In genomic region chr3R:24231206-24231502, dm6 we compare ENCODE assay signal across 6 fruit fly cellular contexts.
TF ChIP-seq lines count a peak whose summit lies in the region.

No protein-coding gene starts in this region.

- no peak for TF ChIP-seq CTCF in whole organism, embryonic (GFP tag; optimal IDR thresholded peaks at IDR 0.05; lab: Kevin White, UChicago)

TF ChIP-seq in Kc167, 6 proteins besides CTCF, POLR2A, EP300 and RAD21:
- no peak for TF ChIP-seq h (optimal IDR thresholded peaks at IDR 0.05; lab: Kevin White, UChicago)
- peak; percentile 62 for TF ChIP-seq psq (optimal IDR thresholded peaks at IDR 0.05; lab: Kevin White, UChicago)

TF ChIP-seq in whole organism, adult, 20 proteins besides CTCF, POLR2A, EP300 and RAD21 (continues in another document):
- peak; percentile 70 for TF ChIP-seq CG14711 (tag; optimal IDR thresholded peaks at IDR 0.05; lab: Kevin White, UChicago)
- TF ChIP-seq cnc (optimal IDR thresholded peaks at IDR 0.05; lab: Kevin White, UChicago): no peak
- no peak for TF ChIP-seq kay (GFP tag; lab: Kevin White, UChicago; ENCODE audit: borderline replicate concordance)
- TF ChIP-seq CG12768 (GFP tag; optimal IDR thresholded peaks at IDR 0.05; lab: Kevin White, UChicago): no peak
- no peak for TF ChIP-seq toe (GFP tag; optimal IDR thresholded peaks at IDR 0.05; lab: Kevin White, UChicago)
- no peak for TF ChIP-seq Crg-1 (GFP tag; optimal IDR thresholded peaks at IDR 0.05; lab: Kevin White, UChicago)
- TF ChIP-seq pad (GFP tag; optimal IDR thresholded peaks at IDR 0.05; lab: Kevin White, UChicago): peak; percentile 67
- TF ChIP-seq CG33017 (tag; optimal IDR thresholded peaks at IDR 0.05; lab: Kevin White, UChicago): no peak
- TF ChIP-seq CG1620 (GFP tag; optimal IDR thresholded peaks at IDR 0.05; lab: Kevin White, UChicago): no peak
- TF ChIP-seq CG5204 (GFP tag; optimal IDR thresholded peaks at IDR 0.05; lab: Kevin White, UChicago): no peak
- peak; percentile 62 for TF ChIP-seq Mnt (GFP tag; optimal IDR thresholded peaks at IDR 0.05; lab: Kevin White, UChicago)
- TF ChIP-seq bab1 (GFP tag; optimal IDR thresholded peaks at IDR 0.05; lab: Kevin White, UChicago): no peak
- TF ChIP-seq Clk (GFP tag; optimal IDR thresholded peaks at IDR 0.05; lab: Kevin White, UChicago): no peak
- TF ChIP-seq Hr96 (GFP tag; optimal IDR thresholded peaks at IDR 0.05; lab: Kevin White, UChicago): no peak
- TF ChIP-seq tj (GFP tag; optimal IDR thresholded peaks at IDR 0.05; lab: Kevin White, UChicago): no peak
- no peak for TF ChIP-seq ovo (GFP tag; optimal IDR thresholded peaks at IDR 0.05; lab: Kevin White, UChicago)
- no peak for TF ChIP-seq CG11617 (GFP tag; optimal IDR thresholded peaks at IDR 0.05; lab: Kevin White, UChicago)
- TF ChIP-seq cic (GFP tag; optimal IDR thresholded peaks at IDR 0.05; lab: Kevin White, UChicago): no peak
- TF ChIP-seq CG7045 (GFP tag; optimal IDR thresholded peaks at IDR 0.05; lab: Kevin White, UChicago): no peak

TF ChIP-seq in whole organism, embryonic, 481 proteins besides CTCF, POLR2A, EP300 and RAD21 (continues in another document):
- TF ChIP-seq CG4282 (GFP tag; optimal IDR thresholded peaks at IDR 0.05; lab: Kevin White, UChicago) (peak; percentile 6), oc (tag; optimal IDR thresholded peaks at IDR 0.05; lab: Kevin White, UChicago) (no peak), kay (GFP tag; optimal IDR thresholded peaks at IDR 0.05; lab: Kevin White, UChicago) (no peak), Rfx (GFP tag; IDR thresholded peaks at IDR 0.05; lab: Robert Waterston, UW) (peak; percentile 15; the same call in 1 of the 2 replicates), pum (GFP tag; optimal IDR thresholded peaks at IDR 0.05; lab: Kevin White, UChicago) (no peak), CG1529 (GFP tag; optimal IDR thresholded peaks at IDR 0.05; lab: Kevin White, UChicago) (no peak), stwl (tag; optimal IDR thresholded peaks at IDR 0.05; lab: Kevin White, UChicago) (peak; percentile 27), Xrp1 (GFP tag; IDR thresholded peaks at IDR 0.05; lab: Robert Waterston, UW) (no peak), ttk (GFP tag; IDR thresholded peaks at IDR 0.05; lab: Robert Waterston, UW) (no peak), B-H2 (GFP tag; optimal IDR thresholded peaks at IDR 0.05; lab: Kevin White, UChicago) (no peak), CG1024 (GFP tag; IDR thresholded peaks at IDR 0.05; lab: Robert Waterston, UW) (no peak), BtbVII (GFP tag; optimal IDR thresholded peaks at IDR 0.05; lab: Kevin White, UChicago) (no peak), CG10462 (GFP tag; optimal IDR thresholded peaks at IDR 0.05; lab: Kevin White, UChicago) (no peak), CG4404 (GFP tag; IDR thresholded peaks at IDR 0.05; lab: Robert Waterston, UW) (no peak), gem (tag; optimal IDR thresholded peaks at IDR 0.05; lab: Kevin White, UChicago) (no peak), Sox102F (GFP tag; optimal IDR thresholded peaks at IDR 0.05; lab: Kevin White, UChicago) (no peak), CG10543 (GFP tag; optimal IDR thresholded peaks at IDR 0.05; lab: Kevin White, UChicago) (peak; percentile 1), en (GFP tag; optimal IDR thresholded peaks at IDR 0.05; lab: Kevin White, UChicago) (no peak), sna (GFP tag; IDR thresholded peaks at IDR 0.05; lab: Robert Waterston, UW; ENCODE audit: partially characterized antibody) (no peak)

TF ChIP-seq in whole organism, prepupa, 60 proteins besides CTCF, POLR2A, EP300 and RAD21:
- TF ChIP-seq CG8319 (GFP tag; optimal IDR thresholded peaks at IDR 0.05; lab: Kevin White, UChicago): no peak
- TF ChIP-seq cyc (GFP tag; optimal IDR thresholded peaks at IDR 0.05; lab: Kevin White, UChicago): no peak
- TF ChIP-seq Eip78C (GFP tag; lab: Kevin White, UChicago): peak; percentile 48
- TF ChIP-seq lz (GFP tag; optimal IDR thresholded peaks at IDR 0.05; lab: Kevin White, UChicago): no peak
- TF ChIP-seq fkh (GFP tag; optimal IDR thresholded peaks at IDR 0.05; lab: Kevin White, UChicago): peak; percentile 2
- TF ChIP-seq CG6163 (GFP tag; IDR thresholded peaks at IDR 0.05; lab: Robert Waterston, UW): peak; percentile 81
TF ChIP-seq in whole organism, prepupa: peak in this region for 3.

TF ChIP-seq in whole organism, pupa, 21 proteins besides CTCF, POLR2A, EP300 and RAD21:
- TF ChIP-seq EcR (GFP tag; optimal IDR thresholded peaks at IDR 0.05; lab: Kevin White, UChicago) (peak; percentile 41), CG15710 (tag; optimal IDR thresholded peaks at IDR 0.05; lab: Kevin White, UChicago) (no peak), fd96Ca (GFP tag; IDR thresholded peaks at IDR 0.05; lab: Robert Waterston, UW) (peak; percentile 31; the same call in 1 of the 3 replicates), Ets98B (GFP tag; IDR thresholded peaks at IDR 0.05; lab: Robert Waterston, UW) (no peak)

TF ChIP-seq in whole organism, wandering third instar larva, 38 proteins besides CTCF, POLR2A, EP300 and RAD21:
- TF ChIP-seq Jra (GFP tag; optimal IDR thresholded peaks at IDR 0.05; lab: Kevin White, UChicago): peak; percentile 35
- TF ChIP-seq h (GFP tag; optimal IDR thresholded peaks at IDR 0.05; lab: Kevin White, UChicago): peak; percentile 2
- TF ChIP-seq rgr (GFP tag; optimal IDR thresholded peaks at IDR 0.05; lab: Kevin White, UChicago): peak; percentile 39
- peak; percentile 56 for TF ChIP-seq Dfd (GFP tag; optimal IDR thresholded peaks at IDR 0.05; lab: Kevin White, UChicago)
- TF ChIP-seq tai (GFP tag; optimal IDR thresholded peaks at IDR 0.05; lab: Kevin White, UChicago): no peak
- peak; percentile 59 for TF ChIP-seq Hr83 (GFP tag; optimal IDR thresholded peaks at IDR 0.05; lab: Kevin White, UChicago; ENCODE audit: poor library complexity, severe bottlenecking)
- TF ChIP-seq Rel (GFP tag; optimal IDR thresholded peaks at IDR 0.05; lab: Kevin White, UChicago): no peak
- TF ChIP-seq Rel (tag; optimal IDR thresholded peaks at IDR 0.05; lab: Kevin White, UChicago): no peak
- no peak for TF ChIP-seq ey (GFP tag; optimal IDR thresholded peaks at IDR 0.05; lab: Kevin White, UChicago)
- peak; percentile 59 for TF ChIP-seq N (GFP tag; optimal IDR thresholded peaks at IDR 0.05; lab: Kevin White, UChicago)
- peak; percentile 14 for TF ChIP-seq Hnf4 (GFP tag; optimal IDR thresholded peaks at IDR 0.05; lab: Kevin White, UChicago)
- no peak for TF ChIP-seq Mio (GFP tag; optimal IDR thresholded peaks at IDR 0.05; lab: Kevin White, UChicago)
- peak; percentile 7 for TF ChIP-seq Dif (GFP tag; optimal IDR thresholded peaks at IDR 0.05; lab: Kevin White, UChicago; ENCODE audit: partially characterized antibody)
- TF ChIP-seq lola (GFP tag; optimal IDR thresholded peaks at IDR 0.05; lab: Kevin White, UChicago): no peak
- peak; percentile 96 for TF ChIP-seq psq (GFP tag; optimal IDR thresholded peaks at IDR 0.05; lab: Kevin White, UChicago)
- TF ChIP-seq GATAd (GFP tag; optimal IDR thresholded peaks at IDR 0.05; lab: Kevin White, UChicago): no peak
- TF ChIP-seq brk (GFP tag; optimal IDR thresholded peaks at IDR 0.05; lab: Kevin White, UChicago): no peak
- no peak for TF ChIP-seq usp (GFP tag; optimal IDR thresholded peaks at IDR 0.05; lab: Kevin White, UChicago)
- TF ChIP-seq CG32264 (GFP tag; optimal IDR thresholded peaks at IDR 0.05; lab: Kevin White, UChicago): no peak
- no peak for TF ChIP-seq Hr78 (GFP tag; optimal IDR thresholded peaks at IDR 0.05; lab: Kevin White, UChicago)
TF ChIP-seq in whole organism, wandering third instar larva: peak in this region for 9.
